Worm (Caenorhabditis elegans) whole organism, early embryonic: ENCODE data around the gene C55A1.6.
"Not testable (repeated sequence)": the region's sequence is repeated elsewhere in the genome, so short reads cannot be mapped to it uniquely, and the experiment has no call there.

ENCODE experiments used
- B0310.2 ChIP-seq: sonication (generic microtip); optimal IDR thresholded peaks from 2 replicates; lab custom pipeline; 2016; ENCODE audit warnings: mild to moderate bottlenecking, missing genetic modification characterization, missing compliant biosample characterization
- F13C5.2 ChIP-seq: sonication (generic microtip); optimal IDR thresholded peaks from 2 replicates; lab custom pipeline; 2017; ENCODE audit warnings: mild to moderate bottlenecking, missing genetic modification characterization, inconsistent platforms, missing compliant biosample characterization
- aly-1 ChIP-seq: sonication (generic microtip); optimal IDR thresholded peaks from 2 replicates; lab custom pipeline; 2016; ENCODE audit warnings: missing genetic modification characterization, missing compliant biosample characterization
- ama-1 ChIP-seq: fragments of 150-350 bp; optimal IDR thresholded peaks from 2 replicates; lab custom pipeline; 2014
- ceh-13 ChIP-seq: fragments of 200-800 bp; sonication (Bioruptor generic); optimal IDR thresholded peaks from 2 replicates; lab custom pipeline; 2018; ENCODE audit warnings: mild to moderate bottlenecking, missing genetic modification characterization, missing compliant biosample characterization
- ceh-36 ChIP-seq: sonication (generic microtip); optimal IDR thresholded peaks from 2 replicates; lab custom pipeline; 2016; ENCODE audit warnings: missing genetic modification characterization, inconsistent platforms, missing compliant biosample characterization
- ets-7 ChIP-seq: sonication (generic microtip); optimal IDR thresholded peaks from 2 replicates; lab custom pipeline; 2016; ENCODE audit warnings: missing genotype, missing genetic modification characterization, missing compliant biosample characterization
- flt-1 ChIP-seq: fragments of 200-800 bp; sonication (Bioruptor generic); IDR thresholded peaks from 2 replicates; pipeline ENCODE4 v1.3.6; 2022; ENCODE audit warnings: missing genetic modification characterization, missing compliant biosample characterization
- hmbx-1 ChIP-seq: sonication (generic microtip); optimal IDR thresholded peaks from 2 replicates; lab custom pipeline; 2016; ENCODE audit warnings: mild to moderate bottlenecking, missing genetic modification characterization, missing compliant biosample characterization
- hmg-4 ChIP-seq: fragments of 200-800 bp; sonication (Bioruptor generic); optimal IDR thresholded peaks from 2 replicates; lab custom pipeline; 2018; ENCODE audit warnings: mild to moderate bottlenecking, missing genetic modification characterization, missing compliant biosample characterization
- hnd-1 ChIP-seq: sonication (generic microtip); optimal IDR thresholded peaks from 2 replicates; lab custom pipeline; 2016; ENCODE audit warnings: missing genetic modification characterization, missing compliant biosample characterization
- pes-1 ChIP-seq: fragments of 200-800 bp; sonication (Bioruptor generic); IDR thresholded peaks from 2 replicates; pipeline ENCODE4 v1.3.6; 2022; ENCODE audit warnings: missing genetic modification reagents, missing genetic modification characterization, missing compliant biosample characterization
- scrt-1 ChIP-seq: fragments of 200-800 bp; sonication (Bioruptor generic); IDR thresholded peaks from 2 replicates; pipeline ENCODE4 v1.3.6; 2022; ENCODE audit warnings: missing genetic modification characterization, missing compliant biosample characterization
- sea-1 ChIP-seq: fragments of 200-800 bp; sonication (Bioruptor generic); conservative IDR thresholded peaks from 2 replicates; pipeline ENCODE4 v1.3.6; 2022; ENCODE audit warnings: missing genetic modification characterization, missing compliant biosample characterization
- tbx-11 ChIP-seq: fragments of 200-800 bp; sonication (Bioruptor generic); IDR thresholded peaks from 2 replicates; pipeline ENCODE4 v1.3.6; 2022; ENCODE audit warnings: missing genetic modification characterization, missing compliant biosample characterization
- tbx-37 ChIP-seq: fragments of 200-800 bp; sonication (Bioruptor generic); conservative IDR thresholded peaks from 2 replicates; pipeline ENCODE4 v1.3.6; 2022; ENCODE audit warnings: missing genetic modification reagents, missing genetic modification characterization, missing compliant biosample characterization
- tra-4 ChIP-seq: sonication (generic microtip); optimal IDR thresholded peaks from 2 replicates; lab custom pipeline; 2017; ENCODE audit warnings: missing genetic modification characterization, missing compliant biosample characterization

The C55A1.6 gene

DNA sequence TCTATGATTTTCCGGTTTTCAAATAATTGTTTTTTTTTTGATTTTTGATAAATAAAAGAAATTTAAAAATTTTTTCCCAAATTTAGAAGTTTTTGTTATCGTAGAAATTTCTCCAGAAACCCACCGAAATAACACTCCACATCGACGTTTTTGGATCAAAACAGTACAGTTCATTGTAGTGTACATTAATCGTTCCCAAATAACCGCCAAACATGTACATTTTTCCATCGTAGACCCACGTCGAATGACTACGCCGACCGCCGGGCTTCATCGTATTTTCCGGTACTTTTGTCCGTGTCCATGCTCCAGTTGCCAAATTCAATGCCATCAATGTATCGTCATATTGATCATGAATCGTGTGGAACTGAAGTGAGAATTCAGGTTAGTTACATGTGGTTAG is 6.3 kb downstream of the C55A1.6 start, which contains the start of gene F53E4.2:
F53E4.2 (plus strand) TSS at position 301 of the 400 bp plus-strand sequence.
- TF ChIP-seq hnd-1 (tag; lab: Kevin White, UChicago) (no peak), scrt-1 (no peak), pes-1 (GFP tag; lab: Robert Waterston, UW) (no peak), ceh-13 (GFP tag; lab: Kevin White, UChicago) (no peak), aly-1 (tag; lab: Kevin White, UChicago) (no peak), tra-4 (tag; lab: Kevin White, UChicago) (no peak), ceh-36 (tag; lab: Kevin White, UChicago) (no peak), hmg-4 (no peak), ama-1 (no peak), ets-7 (tag; lab: Kevin White, UChicago) (no peak), tbx-37 (GFP tag; lab: Robert Waterston, UW) (no peak), F13C5.2 (tag; lab: Kevin White, UChicago) (no peak), hmbx-1 (tag; lab: Kevin White, UChicago) (no peak), tbx-11 (GFP tag; lab: Robert Waterston, UW) (no peak), sea-1 (GFP tag; lab: Robert Waterston, UW) (no peak), flt-1 (GFP tag; lab: Robert Waterston, UW) (no peak), B0310.2 (tag; lab: Kevin White, UChicago) (no peak)

DNA sequence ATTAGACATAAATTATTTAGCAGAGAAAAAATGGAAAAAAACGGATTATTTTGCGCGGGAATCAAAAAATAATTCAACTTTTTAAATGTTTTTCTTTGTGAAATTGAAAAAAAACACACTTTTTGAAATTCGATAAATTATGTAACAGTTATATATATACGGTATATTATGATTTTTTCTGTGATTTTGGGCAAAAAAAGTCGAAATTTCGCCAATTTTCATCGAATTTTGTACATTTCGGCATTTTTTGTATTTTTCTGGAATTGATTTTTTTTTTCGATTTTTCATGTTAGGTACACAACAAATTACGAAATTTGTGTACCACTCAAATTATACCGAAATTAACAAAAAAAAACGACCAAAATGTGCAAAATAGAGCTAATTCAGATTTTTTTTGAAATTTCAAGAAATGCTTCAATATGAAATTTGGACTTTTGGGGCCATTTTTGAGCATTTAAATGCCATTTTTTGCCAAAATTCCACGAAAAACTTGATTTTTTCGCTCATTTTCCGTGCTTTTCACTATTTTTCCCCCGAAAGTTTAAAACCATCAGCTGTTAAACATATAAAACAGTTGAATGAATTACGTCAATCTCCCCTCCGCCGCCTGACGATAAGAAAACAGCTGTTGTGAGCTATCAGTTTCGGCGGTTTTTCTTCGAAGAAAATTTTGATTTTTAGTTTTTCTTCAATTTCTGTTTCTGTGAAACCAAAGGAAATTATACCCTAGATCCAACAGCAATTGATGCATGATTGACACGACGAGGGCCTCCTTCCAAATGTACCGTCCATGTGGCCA is 10.6 kb downstream of the C55A1.6 start:
- TF ChIP-seq B0310.2 (tag; lab: Kevin White, UChicago) (no peak), flt-1 (GFP tag; lab: Robert Waterston, UW) (no peak), pes-1 (GFP tag; lab: Robert Waterston, UW) (no peak), ceh-13 (GFP tag; lab: Kevin White, UChicago) (no peak), sea-1 (GFP tag; lab: Robert Waterston, UW) (no peak), hmg-4 (no peak), tbx-37 (GFP tag; lab: Robert Waterston, UW) (no peak), scrt-1 (no peak), ets-7 (tag; lab: Kevin White, UChicago) (no peak)

- no peak for TF ChIP-seq tra-4 (tag; lab: Kevin White, UChicago)
- TF ChIP-seq ceh-36 (tag; lab: Kevin White, UChicago) = no peak
- TF ChIP-seq hnd-1 (tag; lab: Kevin White, UChicago) = no peak
- TF ChIP-seq ceh-13 (GFP tag; lab: Kevin White, UChicago) = no peak
- no peak for TF ChIP-seq sea-1 (GFP tag; lab: Robert Waterston, UW)
- no peak for TF ChIP-seq scrt-1
- no peak for TF ChIP-seq ama-1
Observed at ce11 chrV:15661003-15661402, 13.2 kb downstream of the C55A1.6 start.

- TF ChIP-seq sea-1 (GFP tag; lab: Robert Waterston, UW) (no peak), aly-1 (tag; lab: Kevin White, UChicago) (no peak), hmg-4 (no peak), hmbx-1 (tag; lab: Kevin White, UChicago) (no peak), ceh-13 (GFP tag; lab: Kevin White, UChicago) (no peak), scrt-1 (no peak)
Observed at ce11 chrV:15661580-15661979, 13.7 kb downstream of the C55A1.6 start.

DNA sequence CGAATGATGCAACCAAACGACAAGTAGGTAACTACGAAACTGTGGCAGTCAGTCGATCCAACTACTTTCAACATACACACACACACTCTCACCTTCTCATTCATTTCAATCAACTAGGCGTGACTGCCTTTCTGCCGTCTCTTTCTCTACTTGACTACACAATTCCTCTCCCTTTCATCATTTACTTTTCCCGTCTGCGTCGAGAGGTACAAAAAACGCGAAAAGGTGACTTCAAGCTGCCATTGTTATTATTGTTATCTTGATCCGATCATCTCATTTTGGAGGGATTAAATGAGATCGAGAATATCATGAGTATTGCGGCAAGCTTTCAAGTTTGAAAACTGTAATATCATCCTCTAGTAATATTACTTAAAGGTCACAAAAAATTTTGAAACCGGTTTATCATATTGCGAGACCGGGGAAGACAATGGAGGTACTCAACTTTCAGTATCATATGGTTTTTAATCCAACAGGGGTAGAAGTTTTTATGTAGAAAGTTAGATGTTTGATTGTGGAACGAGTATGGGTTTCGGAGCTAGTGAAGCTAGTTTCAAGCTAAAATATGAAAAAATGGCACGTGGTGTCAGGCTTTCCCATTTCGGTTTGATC is 16.3 kb downstream of the C55A1.6 start:
- TF ChIP-seq ceh-36 (tag; lab: Kevin White, UChicago) = peak; percentile 3
- TF ChIP-seq tra-4 (tag; lab: Kevin White, UChicago) = no peak

- TF ChIP-seq ceh-13 (GFP tag; lab: Kevin White, UChicago) (no peak), hmbx-1 (tag; lab: Kevin White, UChicago) (no peak), ama-1 (no peak), B0310.2 (tag; lab: Kevin White, UChicago) (no peak), hmg-4 (no peak), tbx-11 (GFP tag; lab: Robert Waterston, UW) (no peak), flt-1 (GFP tag; lab: Robert Waterston, UW) (no peak), tbx-37 (GFP tag; lab: Robert Waterston, UW) (no peak), tra-4 (tag; lab: Kevin White, UChicago) (no peak), ceh-36 (tag; lab: Kevin White, UChicago) (no peak), scrt-1 (no peak), pes-1 (GFP tag; lab: Robert Waterston, UW) (no peak)
Observed at ce11 chrV:15666718-15667117, 18.9 kb downstream of the C55A1.6 start.

- TF ChIP-seq tbx-11 (GFP tag; lab: Robert Waterston, UW); hmbx-1 (tag; lab: Kevin White, UChicago); sea-1 (GFP tag; lab: Robert Waterston, UW): not testable (repeated sequence)
Observed at ce11 chrV:15668200-15668599, 20.4 kb downstream of the C55A1.6 start, which contains the start of gene F53E4.1. Gene F53E4.1 (minus strand): TSS chrV:15668300.

DNA sequence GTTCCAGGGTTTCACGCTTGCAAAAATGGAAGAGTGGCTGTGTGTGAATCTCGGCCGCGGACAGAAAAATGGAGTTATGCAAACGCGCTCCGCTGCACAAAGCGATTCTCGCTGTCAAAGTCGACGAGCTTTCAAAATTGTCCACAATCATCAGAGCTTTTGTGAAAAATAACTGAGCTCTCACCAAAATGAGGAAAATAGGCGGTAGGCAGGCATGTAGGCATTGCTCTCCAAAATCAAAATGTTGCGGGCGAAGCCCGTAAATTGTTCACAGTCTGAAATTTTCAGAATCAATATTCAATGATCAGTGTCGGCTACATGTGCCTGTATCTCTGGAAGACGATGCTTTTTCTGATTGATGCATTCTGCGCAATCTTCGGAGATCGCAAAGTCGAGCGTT is 21.0 kb downstream of the C55A1.6 start, which contains the start of gene K06B4.4:
K06B4.4 (plus strand) TSS at position 301 of the 400 bp plus-strand sequence.
- TF ChIP-seq B0310.2 (tag; lab: Kevin White, UChicago) (no peak), sea-1 (GFP tag; lab: Robert Waterston, UW) (no peak), ceh-13 (GFP tag; lab: Kevin White, UChicago) (no peak), tbx-11 (GFP tag; lab: Robert Waterston, UW) (no peak), scrt-1 (no peak), F13C5.2 (tag; lab: Kevin White, UChicago) (no peak), ama-1 (no peak), hmbx-1 (tag; lab: Kevin White, UChicago) (no peak), tra-4 (tag; lab: Kevin White, UChicago) (no peak), ceh-36 (tag; lab: Kevin White, UChicago) (no peak), tbx-37 (GFP tag; lab: Robert Waterston, UW) (no peak), hnd-1 (tag; lab: Kevin White, UChicago) (no peak), pes-1 (GFP tag; lab: Robert Waterston, UW) (no peak)
